Worm (Caenorhabditis elegans) whole organism, early embryonic: Measurements from ENCODE around the gene Y49F6C.7.

Source experiments
- B0310.2 ChIP-seq: sonication (generic microtip); optimal IDR thresholded peaks from 2 replicates; lab custom pipeline; 2016; ENCODE audit warnings: mild to moderate bottlenecking, missing genetic modification characterization, missing compliant biosample characterization
- F13C5.2 ChIP-seq: sonication (generic microtip); optimal IDR thresholded peaks from 2 replicates; lab custom pipeline; 2017; ENCODE audit warnings: mild to moderate bottlenecking, missing genetic modification characterization, inconsistent platforms, missing compliant biosample characterization
- aly-1 ChIP-seq: sonication (generic microtip); optimal IDR thresholded peaks from 2 replicates; lab custom pipeline; 2016; ENCODE audit warnings: missing genetic modification characterization, missing compliant biosample characterization
- ama-1 ChIP-seq: fragments of 150-350 bp; optimal IDR thresholded peaks from 2 replicates; lab custom pipeline; 2014
- ceh-13 ChIP-seq: fragments of 200-800 bp; sonication (Bioruptor generic); optimal IDR thresholded peaks from 2 replicates; lab custom pipeline; 2018; ENCODE audit warnings: mild to moderate bottlenecking, missing genetic modification characterization, missing compliant biosample characterization
- ceh-36 ChIP-seq: sonication (generic microtip); optimal IDR thresholded peaks from 2 replicates; lab custom pipeline; 2016; ENCODE audit warnings: missing genetic modification characterization, inconsistent platforms, missing compliant biosample characterization
- ets-7 ChIP-seq: sonication (generic microtip); optimal IDR thresholded peaks from 2 replicates; lab custom pipeline; 2016; ENCODE audit warnings: missing genotype, missing genetic modification characterization, missing compliant biosample characterization
- flt-1 ChIP-seq: fragments of 200-800 bp; sonication (Bioruptor generic); IDR thresholded peaks from 2 replicates; pipeline ENCODE4 v1.3.6; 2022; ENCODE audit warnings: missing genetic modification characterization, missing compliant biosample characterization
- hmbx-1 ChIP-seq: sonication (generic microtip); optimal IDR thresholded peaks from 2 replicates; lab custom pipeline; 2016; ENCODE audit warnings: mild to moderate bottlenecking, missing genetic modification characterization, missing compliant biosample characterization
- hmg-4 ChIP-seq: fragments of 200-800 bp; sonication (Bioruptor generic); optimal IDR thresholded peaks from 2 replicates; lab custom pipeline; 2018; ENCODE audit warnings: mild to moderate bottlenecking, missing genetic modification characterization, missing compliant biosample characterization
- hnd-1 ChIP-seq: sonication (generic microtip); optimal IDR thresholded peaks from 2 replicates; lab custom pipeline; 2016; ENCODE audit warnings: missing genetic modification characterization, missing compliant biosample characterization
- pes-1 ChIP-seq: fragments of 200-800 bp; sonication (Bioruptor generic); IDR thresholded peaks from 2 replicates; pipeline ENCODE4 v1.3.6; 2022; ENCODE audit warnings: missing genetic modification reagents, missing genetic modification characterization, missing compliant biosample characterization
- scrt-1 ChIP-seq: fragments of 200-800 bp; sonication (Bioruptor generic); IDR thresholded peaks from 2 replicates; pipeline ENCODE4 v1.3.6; 2022; ENCODE audit warnings: missing genetic modification characterization, missing compliant biosample characterization
- sea-1 ChIP-seq: fragments of 200-800 bp; sonication (Bioruptor generic); conservative IDR thresholded peaks from 2 replicates; pipeline ENCODE4 v1.3.6; 2022; ENCODE audit warnings: missing genetic modification characterization, missing compliant biosample characterization
- tbx-11 ChIP-seq: fragments of 200-800 bp; sonication (Bioruptor generic); IDR thresholded peaks from 2 replicates; pipeline ENCODE4 v1.3.6; 2022; ENCODE audit warnings: missing genetic modification characterization, missing compliant biosample characterization
- tbx-37 ChIP-seq: fragments of 200-800 bp; sonication (Bioruptor generic); conservative IDR thresholded peaks from 2 replicates; pipeline ENCODE4 v1.3.6; 2022; ENCODE audit warnings: missing genetic modification reagents, missing genetic modification characterization, missing compliant biosample characterization
- tra-4 ChIP-seq: sonication (generic microtip); optimal IDR thresholded peaks from 2 replicates; lab custom pipeline; 2017; ENCODE audit warnings: missing genetic modification characterization, missing compliant biosample characterization

Gene Y49F6C.7

DNA sequence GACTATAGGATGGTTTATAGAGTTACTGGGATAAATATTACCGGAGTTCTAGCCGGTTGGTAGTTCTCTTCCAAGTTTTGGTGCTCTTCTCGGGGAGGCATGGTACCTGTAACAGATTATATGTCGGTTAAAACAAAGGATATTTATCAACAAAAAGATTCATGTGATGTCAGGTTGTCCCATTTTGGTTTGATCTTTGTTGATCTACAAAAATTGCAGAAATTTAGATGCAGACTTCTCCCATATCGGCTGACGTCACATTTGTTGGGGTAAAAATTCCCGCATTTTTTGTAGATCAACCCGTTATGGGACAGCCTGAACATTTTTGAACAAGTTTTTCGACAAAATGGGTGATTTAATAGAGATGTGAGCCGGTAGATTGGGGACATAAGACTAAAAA lies at the start of gene Y49F6C.7:
Gene Y49F6C.7, minus strand, starts transcription at position 101 of the 400 bp plus-strand sequence.
- TF ChIP-seq hmg-4 (GFP tag; lab: Kevin White, UChicago) (no peak), B0310.2 (no peak), hnd-1 (tag; lab: Kevin White, UChicago) (no peak), pes-1 (no peak), flt-1 (no peak), aly-1 (no peak), tbx-37 (GFP tag; lab: Robert Waterston, UW) (no peak), F13C5.2 (no peak), ets-7 (tag; lab: Kevin White, UChicago) (no peak), tra-4 (no peak), ceh-13 (GFP tag; lab: Kevin White, UChicago) (no peak), tbx-11 (GFP tag; lab: Robert Waterston, UW) (no peak), ama-1 (lab: Kevin White, UChicago) (no peak), sea-1 (no peak), ceh-36 (tag; lab: Kevin White, UChicago) (no peak), hmbx-1 (tag; lab: Kevin White, UChicago) (no peak), scrt-1 (no peak)

- no peak for TF ChIP-seq hmg-4 (GFP tag; lab: Kevin White, UChicago)
- no peak for TF ChIP-seq sea-1
- TF ChIP-seq ets-7 (tag; lab: Kevin White, UChicago), result no peak
- no peak for TF ChIP-seq flt-1
- no peak for TF ChIP-seq aly-1
- no peak for TF ChIP-seq hmbx-1 (tag; lab: Kevin White, UChicago)
- no peak for TF ChIP-seq ceh-13 (GFP tag; lab: Kevin White, UChicago)
- no peak for TF ChIP-seq tra-4
- TF ChIP-seq scrt-1, result no peak
- TF ChIP-seq tbx-37 (GFP tag; lab: Robert Waterston, UW), result no peak
- TF ChIP-seq F13C5.2, result no peak
- no peak for TF ChIP-seq pes-1
- no peak for TF ChIP-seq B0310.2
Observed at ce11 chrII:3416528-3416927, 48.5 kb upstream of the Y49F6C.7 start, which contains the start of gene nep-6. TSS of gene nep-6 (plus strand) at chrII:3416828.

DNA sequence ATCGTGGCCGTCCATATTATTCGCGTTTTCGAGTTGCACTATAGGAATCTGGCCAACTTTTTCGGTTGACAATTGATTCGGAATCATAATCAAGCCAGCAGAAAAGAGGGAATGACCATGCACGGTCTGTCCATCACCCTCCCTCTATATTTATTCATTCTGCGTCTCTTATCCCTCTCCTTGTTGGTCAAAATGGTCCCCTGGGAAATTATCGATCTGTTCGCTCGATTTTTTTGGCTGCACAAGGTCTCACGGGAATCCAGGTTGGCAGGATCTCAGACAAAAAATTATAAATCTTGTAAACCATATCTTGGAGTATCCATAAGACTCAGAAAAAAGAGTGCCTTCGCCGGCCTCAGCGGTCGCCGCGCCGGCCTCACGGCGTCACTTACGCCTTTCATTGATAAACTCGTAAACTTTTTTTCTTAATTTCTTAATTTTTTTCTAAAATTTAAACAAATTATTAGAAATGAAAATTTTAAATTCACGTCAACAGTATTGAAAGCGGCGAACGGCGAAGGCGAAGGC lies 46.5 kb upstream of the Y49F6C.7 start, which contains the start of the genes F18A12.7 and F18A12.2:
Gene F18A12.7, minus strand, starts transcription at position 101 of the 528 bp plus-strand sequence.
Gene F18A12.2, plus strand, starts transcription at position 478 of the 528 bp plus-strand sequence.
- TF ChIP-seq flt-1, result no peak
- TF ChIP-seq hmg-4 (GFP tag; lab: Kevin White, UChicago), result no peak
- TF ChIP-seq tra-4, result no peak
- no peak for TF ChIP-seq hnd-1 (tag; lab: Kevin White, UChicago)
- no peak for TF ChIP-seq aly-1
- no peak for TF ChIP-seq ets-7 (tag; lab: Kevin White, UChicago)
- no peak for TF ChIP-seq hmbx-1 (tag; lab: Kevin White, UChicago)
- TF ChIP-seq pes-1, result no peak
- TF ChIP-seq B0310.2, result no peak
- TF ChIP-seq tbx-37 (GFP tag; lab: Robert Waterston, UW), result no peak

DNA sequence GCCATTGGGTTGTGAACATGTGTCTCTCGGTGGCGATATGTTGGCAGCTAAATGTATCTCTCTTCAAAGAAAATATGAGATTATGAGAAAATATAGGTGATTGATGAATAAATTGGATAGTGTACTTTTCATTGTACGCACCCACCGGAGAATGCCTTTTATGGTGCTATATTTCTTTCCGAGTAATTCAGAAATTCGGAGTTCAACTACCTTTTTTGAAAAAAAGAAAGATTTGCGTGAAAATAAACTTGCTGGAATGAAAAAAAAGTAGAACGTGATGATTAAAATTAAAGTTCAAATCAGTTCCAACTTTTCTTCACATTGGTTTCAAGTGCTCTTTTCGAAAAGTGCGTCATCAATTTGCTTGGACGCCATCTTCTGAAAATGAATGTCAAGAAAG lies 35.5 kb upstream of the Y49F6C.7 start, which contains the start of gene nep-8:
Gene nep-8, plus strand, starts transcription at position 301 of the 400 bp plus-strand sequence.
- TF ChIP-seq flt-1 (no peak), tbx-37 (GFP tag; lab: Robert Waterston, UW) (no peak), ets-7 (tag; lab: Kevin White, UChicago) (no peak), tbx-11 (GFP tag; lab: Robert Waterston, UW) (no peak), sea-1 (no peak), hmbx-1 (tag; lab: Kevin White, UChicago) (no peak), ceh-36 (tag; lab: Kevin White, UChicago) (no peak), B0310.2 (no peak), ama-1 (lab: Kevin White, UChicago) (no peak), aly-1 (no peak), scrt-1 (no peak), F13C5.2 (no peak), pes-1 (no peak), tra-4 (no peak), ceh-13 (GFP tag; lab: Kevin White, UChicago) (no peak), hnd-1 (tag; lab: Kevin White, UChicago) (no peak), hmg-4 (GFP tag; lab: Kevin White, UChicago) (no peak)

DNA sequence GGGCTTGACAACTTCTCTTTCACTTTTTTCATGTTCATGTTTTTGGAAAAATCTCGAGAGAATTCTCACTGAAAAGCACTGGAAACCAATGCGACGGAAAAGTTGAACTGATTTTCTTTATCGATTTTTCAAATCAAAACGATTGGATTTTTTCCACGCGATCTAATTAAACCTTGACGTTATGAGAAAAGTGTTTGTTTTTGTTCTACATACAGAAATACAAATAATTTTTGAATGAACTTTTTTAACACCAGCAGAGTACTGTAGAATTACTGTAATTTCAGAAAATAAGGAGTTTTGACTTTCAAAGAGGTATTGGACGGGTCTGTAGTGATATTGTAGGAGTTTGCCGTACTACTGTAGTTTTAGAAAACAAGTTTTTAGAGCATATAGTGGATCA lies 34.9 kb upstream of the Y49F6C.7 start, which contains the start of gene nep-10:
Gene nep-10, minus strand, starts transcription at position 101 of the 400 bp plus-strand sequence.
- TF ChIP-seq hmg-4 (GFP tag; lab: Kevin White, UChicago) (no peak), tbx-11 (GFP tag; lab: Robert Waterston, UW) (no peak), ets-7 (tag; lab: Kevin White, UChicago) (no peak), B0310.2 (no peak), scrt-1 (no peak), hnd-1 (tag; lab: Kevin White, UChicago) (no peak), tra-4 (no peak), flt-1 (no peak)

ce11 chrII:3399212-3399611 lies 31.2 kb upstream of the Y49F6C.7 start, which contains the start of gene nep-9:
TSS of gene nep-9 (minus strand) at chrII:3399312.
- TF ChIP-seq tra-4 (no peak), hmg-4 (GFP tag; lab: Kevin White, UChicago) (no peak), ceh-36 (tag; lab: Kevin White, UChicago) (no peak), hnd-1 (tag; lab: Kevin White, UChicago) (no peak), flt-1 (no peak), ama-1 (lab: Kevin White, UChicago) (no peak), sea-1 (no peak), tbx-11 (GFP tag; lab: Robert Waterston, UW) (no peak), ceh-13 (GFP tag; lab: Kevin White, UChicago) (no peak), hmbx-1 (tag; lab: Kevin White, UChicago) (no peak), aly-1 (no peak)

DNA sequence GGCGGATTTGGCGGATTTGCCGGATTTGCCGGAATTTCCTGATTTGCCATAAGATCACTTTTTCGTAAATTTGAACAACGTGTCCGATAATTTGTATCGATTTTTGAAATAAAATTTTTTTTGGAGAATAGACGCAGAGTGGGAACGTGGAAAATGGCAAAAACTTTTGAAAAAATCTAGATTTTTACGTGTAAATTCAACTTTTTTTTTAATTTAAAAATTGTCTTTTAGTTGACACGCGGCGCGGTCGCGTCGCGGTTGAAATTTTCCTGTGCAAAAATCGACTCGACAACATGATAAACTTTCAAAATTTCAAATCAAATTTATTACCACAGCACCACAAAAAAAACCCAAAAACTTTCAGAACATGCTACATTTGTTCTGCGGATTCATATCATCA lies 27.5 kb upstream of the Y49F6C.7 start, which contains the start of gene nep-20:
Gene nep-20, minus strand, starts transcription at position 101 of the 400 bp plus-strand sequence.
- TF ChIP-seq F13C5.2 (no peak), ceh-13 (GFP tag; lab: Kevin White, UChicago) (no peak), flt-1 (no peak), tbx-11 (GFP tag; lab: Robert Waterston, UW) (no peak), sea-1 (no peak), tbx-37 (GFP tag; lab: Robert Waterston, UW) (no peak), hnd-1 (tag; lab: Kevin White, UChicago) (no peak), ceh-36 (tag; lab: Kevin White, UChicago) (no peak), aly-1 (no peak), hmbx-1 (tag; lab: Kevin White, UChicago) (no peak), scrt-1 (no peak), ets-7 (tag; lab: Kevin White, UChicago) (no peak), B0310.2 (no peak), hmg-4 (GFP tag; lab: Kevin White, UChicago) (no peak), tra-4 (no peak), pes-1 (no peak), ama-1 (lab: Kevin White, UChicago) (no peak)
